Fruit fly (Drosophila melanogaster): ENCODE measurements around the gene CG31121.

DNA sequence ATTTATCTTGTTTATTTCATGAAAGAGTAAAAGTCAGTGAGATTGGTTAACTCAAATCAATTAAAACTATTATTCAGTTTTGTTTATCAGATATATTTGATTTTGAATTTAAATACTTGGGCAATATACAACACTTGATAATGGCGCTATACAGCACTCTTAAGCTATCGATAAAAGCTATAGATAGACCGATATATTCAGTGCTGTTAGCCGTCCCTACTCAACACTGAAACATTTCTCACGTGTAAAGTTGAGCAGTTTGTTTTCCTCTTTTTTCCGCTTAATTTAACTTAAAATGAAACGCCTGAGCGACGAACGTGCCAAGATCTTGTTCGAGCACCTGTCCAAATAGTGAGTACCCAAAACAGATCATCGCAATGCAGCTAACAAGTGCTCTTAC, 44.0 kb downstream of the CG31121 start, which contains the start of gene CG7006:
- TF ChIP-seq Mnt (GFP tag; optimal IDR thresholded peaks at IDR 0.05): peak; percentile 97
- no peak for TF ChIP-seq kay (GFP tag; ENCODE audit: borderline replicate concordance)
- peak; percentile 43 for TF ChIP-seq cic (GFP tag; optimal IDR thresholded peaks at IDR 0.05)
- TF ChIP-seq CG7045 (GFP tag; optimal IDR thresholded peaks at IDR 0.05): peak; percentile 71
